Worm (Caenorhabditis elegans) whole organism, mixed stage, embryonic: ENCODE data around the gene ceh-36.

ENCODE experiments used
- elt-3 ChIP-seq: fragments of 150-350 bp; optimal IDR thresholded peaks from 2 replicates; lab custom pipeline; 2014; ENCODE audit warnings: missing biosample characterization, missing genetic modification characterization
- nhr-76 ChIP-seq: sonication (generic microtip); optimal IDR thresholded peaks from 2 replicates; lab custom pipeline; 2017; ENCODE audit warnings: missing biosample characterization, missing genetic modification characterization

- no peak for TF ChIP-seq elt-3 (tag; lab: Kevin White, UChicago)
- TF ChIP-seq nhr-76 (tag; lab: Kevin White, UChicago): no peak
Observed at ce11 chrX:14223156-14223555, 36.8 kb upstream of the ceh-36 start, which contains the start of gene K06G5.3.
